Fruit fly (Drosophila melanogaster) whole organism, embryonic: ENCODE results near the gene CG5390.
A peak's percentile ranks its signal among the peaks of the same experiment; 100 is the strongest.

Experiments
- ATbp ChIP-seq: fragments of 200-800 bp; sonication (Bioruptor generic); optimal IDR thresholded peaks from 2 replicates; lab custom pipeline; 2017; ENCODE audit warnings: missing biosample characterization, mild to moderate bottlenecking, missing genetic modification characterization, missing genetic modification reagents
- Abd-B ChIP-seq: fragments of 200-800 bp; sonication (Bioruptor generic); optimal IDR thresholded peaks from 2 replicates; lab custom pipeline; 2018; ENCODE audit warnings: missing biosample characterization, mild to moderate bottlenecking, missing genetic modification characterization, moderate library complexity
- Aef1 ChIP-seq: fragments of 200-800 bp; sonication (Bioruptor generic); IDR thresholded peaks from 3 replicates; pipeline ENCODE4 v1.3.6; 2022; ENCODE audit warnings: missing biosample characterization, missing genetic modification characterization
- Atf-2 ChIP-seq: fragments of 200-800 bp; sonication (Bioruptor generic); optimal IDR thresholded peaks from 2 replicates; lab custom pipeline; 2016; ENCODE audit warnings: missing biosample characterization, missing genetic modification characterization
- CG10431 ChIP-seq: fragments of 200-800 bp; sonication (Bioruptor generic); optimal IDR thresholded peaks from 3 replicates; lab custom pipeline; 2018; ENCODE audit warnings: missing biosample characterization, mild to moderate bottlenecking, missing genetic modification characterization
- CG10462 ChIP-seq: fragments of 200-800 bp; sonication (Bioruptor generic); optimal IDR thresholded peaks from 2 replicates; lab custom pipeline; 2016; ENCODE audit warnings: missing biosample characterization, missing genetic modification characterization
- CG10654 ChIP-seq: fragments of 200-800 bp; sonication (Bioruptor generic); optimal IDR thresholded peaks from 2 replicates; lab custom pipeline; 2016; ENCODE audit warnings: missing biosample characterization, missing genetic modification characterization
- CG11085 ChIP-seq: fragments of 200-800 bp; sonication (Bioruptor generic); IDR thresholded peaks from 2 replicates; pipeline ENCODE4 v1.3.6; 2022; ENCODE audit warnings: missing biosample characterization, missing genetic modification characterization
- CG11695 ChIP-seq: fragments of 200-800 bp; sonication (Bioruptor generic); IDR thresholded peaks from 3 replicates; pipeline ENCODE4 v1.3.6; 2022; ENCODE audit warnings: missing biosample characterization, missing genetic modification characterization
- CG12236 ChIP-seq: fragments of 200-800 bp; sonication (Bioruptor generic); optimal IDR thresholded peaks from 2 replicates; lab custom pipeline; 2016; ENCODE audit warnings: missing biosample characterization, missing genetic modification characterization
- CG12299 ChIP-seq: fragments of 200-800 bp; sonication (Bioruptor generic); optimal IDR thresholded peaks from 2 replicates; lab custom pipeline; 2018; ENCODE audit warnings: missing biosample characterization, mild to moderate bottlenecking, missing genetic modification characterization
- CG12659 ChIP-seq: fragments of 200-800 bp; sonication (Bioruptor generic); optimal IDR thresholded peaks from 3 replicates; lab custom pipeline; 2017; ENCODE audit warnings: mild to moderate bottlenecking, missing biosample characterization, missing genetic modification reagents, missing genetic modification characterization
- CG16863 ChIP-seq: fragments of 200-800 bp; sonication (Bioruptor generic); optimal IDR thresholded peaks from 3 replicates; lab custom pipeline; 2016; ENCODE audit warnings: missing biosample characterization, missing genetic modification characterization
- CG17359 ChIP-seq: fragments of 200-800 bp; sonication (Bioruptor generic); optimal IDR thresholded peaks from 3 replicates; lab custom pipeline; 2018; ENCODE audit warnings: missing biosample characterization, mild to moderate bottlenecking, missing genetic modification characterization, moderate library complexity
- CG17385 ChIP-seq: fragments of 200-800 bp; sonication (Bioruptor generic); optimal IDR thresholded peaks from 3 replicates; lab custom pipeline; 2018; ENCODE audit warnings: missing biosample characterization, mild to moderate bottlenecking, missing genetic modification characterization
- CG17912 ChIP-seq: fragments of 200-800 bp; sonication (Bioruptor generic); optimal IDR thresholded peaks from 2 replicates; lab custom pipeline; 2018; ENCODE audit warnings: missing biosample characterization, mild to moderate bottlenecking, missing genetic modification characterization
- CG1792 ChIP-seq: fragments of 200-800 bp; sonication (Bioruptor generic); optimal IDR thresholded peaks from 2 replicates; lab custom pipeline; 2016; ENCODE audit warnings: missing biosample characterization, missing genetic modification characterization
- CG18619 ChIP-seq: fragments of 200-800 bp; sonication (Bioruptor generic); optimal IDR thresholded peaks from 3 replicates; lab custom pipeline; 2017; ENCODE audit warnings: missing biosample characterization, mild to moderate bottlenecking, missing genetic modification characterization
- CG18764 ChIP-seq: fragments of 200-800 bp; sonication (Bioruptor generic); optimal IDR thresholded peaks from 3 replicates; lab custom pipeline; 2016; ENCODE audit warnings: missing biosample characterization, missing genetic modification characterization
- CG31388 ChIP-seq: fragments of 200-800 bp; sonication (Bioruptor generic); optimal IDR thresholded peaks from 2 replicates; lab custom pipeline; 2016; ENCODE audit warnings: missing biosample characterization, missing genetic modification characterization
- CG3163 ChIP-seq: fragments of 200-800 bp; sonication (Bioruptor generic); optimal IDR thresholded peaks from 3 replicates; lab custom pipeline; 2016; ENCODE audit warnings: missing biosample characterization, missing genetic modification characterization
- CG33213 ChIP-seq: fragments of 200-800 bp; sonication (Bioruptor generic); optimal IDR thresholded peaks from 3 replicates; lab custom pipeline; 2016; ENCODE audit warnings: missing biosample characterization, missing genetic modification characterization
- CG42726 ChIP-seq: fragments of 200-800 bp; sonication (Bioruptor generic); IDR thresholded peaks from 2 replicates; pipeline ENCODE4 v1.3.6; 2022; ENCODE audit warnings: missing biosample characterization, missing genetic modification characterization; ENCODE audit not compliant: partially characterized antibody
- CG43689 ChIP-seq: fragments of 200-800 bp; sonication (Bioruptor generic); IDR thresholded peaks from 2 replicates; pipeline ENCODE4 v1.3.6; 2022; ENCODE audit warnings: missing biosample characterization, missing genetic modification characterization
- CG5953 ChIP-seq: fragments of 200-800 bp; sonication (Bioruptor generic); IDR thresholded peaks from 2 replicates; pipeline ENCODE4 v1.3.6; 2022; ENCODE audit warnings: missing biosample characterization, missing genetic modification characterization
- CG6683 ChIP-seq: fragments of 200-800 bp; sonication (Bioruptor generic); optimal IDR thresholded peaks from 2 replicates; lab custom pipeline; 2017; ENCODE audit warnings: missing biosample characterization, mild to moderate bottlenecking, missing genetic modification characterization, missing genetic modification reagents
- CG7357 ChIP-seq: fragments of 200-800 bp; sonication (Bioruptor generic); IDR thresholded peaks from 3 replicates; pipeline ENCODE4 v1.3.6; 2022; ENCODE audit warnings: missing biosample characterization, missing genetic modification characterization
- CHES-1-like ChIP-seq: fragments of 200-800 bp; sonication (Bioruptor generic); optimal IDR thresholded peaks from 2 replicates; lab custom pipeline; 2016; ENCODE audit warnings: missing biosample characterization, missing genetic modification characterization
- HLH3B ChIP-seq: fragments of 200-800 bp; sonication (Bioruptor generic); IDR thresholded peaks from 2 replicates; pipeline ENCODE4 v1.3.6; 2022; ENCODE audit warnings: missing biosample characterization, missing genetic modification characterization
- Hsf ChIP-seq: fragments of 200-800 bp; sonication (Bioruptor generic); optimal IDR thresholded peaks from 3 replicates; lab custom pipeline; 2016; ENCODE audit warnings: missing biosample characterization, missing genetic modification characterization
- Jarid2 ChIP-seq: fragments of 200-800 bp; sonication (Bioruptor generic); optimal IDR thresholded peaks from 3 replicates; lab custom pipeline; 2017; ENCODE audit warnings: mild to moderate bottlenecking, missing biosample characterization, missing genetic modification reagents, missing genetic modification characterization
- Xrp1 ChIP-seq: fragments of 200-800 bp; sonication (Bioruptor generic); IDR thresholded peaks from 2 replicates; pipeline ENCODE4 v1.3.6; 2022; ENCODE audit warnings: missing biosample characterization, missing genetic modification characterization
- ato ChIP-seq: fragments of 200-800 bp; sonication (Bioruptor generic); IDR thresholded peaks from 2 replicates; pipeline ENCODE4 v1.3.6; 2022; ENCODE audit warnings: missing biosample characterization, missing genetic modification characterization; ENCODE audit not compliant: partially characterized antibody
- cato ChIP-seq: fragments of 200-800 bp; sonication (Bioruptor generic); optimal IDR thresholded peaks from 2 replicates; lab custom pipeline; 2016; ENCODE audit warnings: missing biosample characterization, missing genetic modification characterization, borderline replicate concordance
- emc ChIP-seq: fragments of 200-800 bp; sonication (Bioruptor generic); optimal IDR thresholded peaks from 2 replicates; lab custom pipeline; 2016; ENCODE audit warnings: missing biosample characterization, missing genetic modification characterization
- exex ChIP-seq: fragments of 200-800 bp; sonication (Bioruptor generic); optimal IDR thresholded peaks from 4 replicates; lab custom pipeline; 2018; ENCODE audit warnings: missing biosample characterization, mild to moderate bottlenecking, missing genetic modification characterization, moderate library complexity
- eyg ChIP-seq: fragments of 200-800 bp; sonication (Bioruptor generic); optimal IDR thresholded peaks from 3 replicates; lab custom pipeline; 2016; ENCODE audit warnings: missing biosample characterization, missing genetic modification characterization
- fd102C ChIP-seq: fragments of 200-800 bp; sonication (Bioruptor generic); optimal IDR thresholded peaks from 2 replicates; lab custom pipeline; 2018; ENCODE audit warnings: missing biosample characterization, mild to moderate bottlenecking, missing genetic modification characterization, moderate library complexity
- hb ChIP-seq: fragments of 200-800 bp; sonication (Bioruptor generic); IDR thresholded peaks from 3 replicates; pipeline ENCODE4 v1.3.6; 2022; ENCODE audit warnings: missing biosample characterization, missing genetic modification characterization; ENCODE audit not compliant: partially characterized antibody
- hbn ChIP-seq: fragments of 200-800 bp; sonication (Bioruptor generic); IDR thresholded peaks from 2 replicates; pipeline ENCODE4 v1.3.6; 2022; ENCODE audit warnings: missing biosample characterization, missing genetic modification characterization; ENCODE audit not compliant: partially characterized antibody
- ken ChIP-seq: fragments of 200-800 bp; sonication (Bioruptor generic); IDR thresholded peaks from 3 replicates; pipeline ENCODE4 v1.3.6; 2022; ENCODE audit warnings: missing biosample characterization, missing genetic modification characterization
- lmd ChIP-seq: fragments of 200-800 bp; sonication (Bioruptor generic); IDR thresholded peaks from 2 replicates; pipeline ENCODE4 v1.3.6; 2022; ENCODE audit warnings: missing biosample characterization, missing genetic modification characterization
- phol ChIP-seq: fragments of 200-800 bp; sonication (Bioruptor generic); optimal IDR thresholded peaks from 3 replicates; lab custom pipeline; 2018; ENCODE audit warnings: missing biosample characterization, mild to moderate bottlenecking, missing genetic modification characterization, moderate library complexity
- pros ChIP-seq: fragments of 200-800 bp; sonication (Bioruptor generic); optimal IDR thresholded peaks from 3 replicates; lab custom pipeline; 2019; ENCODE audit warnings: missing biosample characterization, mild to moderate bottlenecking, missing genetic modification characterization, moderate library complexity
- run ChIP-seq: fragments of 200-800 bp; sonication (Bioruptor generic); optimal IDR thresholded peaks from 3 replicates; lab custom pipeline; 2018; ENCODE audit warnings: missing biosample characterization, mild to moderate bottlenecking, missing genetic modification characterization
- sd ChIP-seq: fragments of 200-800 bp; sonication (Bioruptor generic); optimal IDR thresholded peaks from 3 replicates; lab custom pipeline; 2018; ENCODE audit warnings: missing biosample characterization, mild to moderate bottlenecking, missing genetic modification characterization, moderate library complexity
- sens-2 ChIP-seq: fragments of 200-800 bp; sonication (Bioruptor generic); IDR thresholded peaks from 2 replicates; pipeline ENCODE4 v1.3.6; 2022; ENCODE audit warnings: missing biosample characterization, missing genetic modification characterization
- ssp ChIP-seq: fragments of 200-800 bp; sonication (Bioruptor generic); IDR thresholded peaks from 2 replicates; pipeline ENCODE4 v1.3.6; 2022; ENCODE audit warnings: missing biosample characterization, missing genetic modification characterization
- tin ChIP-seq: fragments of 200-800 bp; sonication (Bioruptor generic); optimal IDR thresholded peaks from 3 replicates; lab custom pipeline; 2016; ENCODE audit warnings: missing biosample characterization, missing genetic modification characterization
- tup ChIP-seq: fragments of 200-800 bp; sonication (Bioruptor generic); optimal IDR thresholded peaks from 2 replicates; lab custom pipeline; 2016; ENCODE audit warnings: missing biosample characterization, mild to moderate bottlenecking, missing genetic modification characterization, moderate library complexity
- wdn ChIP-seq: fragments of 200-800 bp; sonication (Bioruptor generic); IDR thresholded peaks from 2 replicates; pipeline ENCODE4 v1.3.6; 2022; ENCODE audit warnings: missing biosample characterization, missing genetic modification characterization
- zf30C ChIP-seq: fragments of 200-800 bp; sonication (Bioruptor generic); optimal IDR thresholded peaks from 3 replicates; lab custom pipeline; 2018; ENCODE audit warnings: missing biosample characterization, mild to moderate bottlenecking, missing genetic modification characterization

Gene CG5390

dm6 chr2L:10278658-10279057 is 27.7 kb downstream of the CG5390 start, which contains the start of gene Utx (continued):
- TF ChIP-seq ato (GFP tag; lab: Robert Waterston, UW) (peak; percentile 62), CG17359 (tag; lab: Kevin White, UChicago) (no peak), Jarid2 (GFP tag; lab: Kevin White, UChicago) (no peak), CG43689 (GFP tag; lab: Robert Waterston, UW) (no peak), CG16863 (GFP tag; lab: Kevin White, UChicago) (no peak), fd102C (no peak), run (tag; lab: Kevin White, UChicago) (no peak), CG11085 (GFP tag; lab: Robert Waterston, UW) (no peak), Aef1 (GFP tag; lab: Robert Waterston, UW) (no peak), CG12236 (no peak), emc (GFP tag; lab: Kevin White, UChicago) (no peak), CG31388 (no peak), cato (GFP tag; lab: Kevin White, UChicago) (no peak), CG1792 (no peak), CG18619 (no peak), CG17912 (no peak), CG7357 (GFP tag; lab: Robert Waterston, UW) (peak; percentile 89), CG10654 (GFP tag; lab: Kevin White, UChicago) (no peak), CG10462 (GFP tag; lab: Kevin White, UChicago) (no peak), ken (no peak), tup (no peak), phol (tag; lab: Kevin White, UChicago) (peak; percentile 29), eyg (GFP tag; lab: Kevin White, UChicago) (no peak), CG10431 (GFP tag; lab: Kevin White, UChicago) (no peak), CG12659 (GFP tag; lab: Kevin White, UChicago) (peak; percentile 45), CG11695 (no peak), CG18764 (GFP tag; lab: Kevin White, UChicago) (no peak), exex (tag; lab: Kevin White, UChicago) (no peak), CG17385 (GFP tag; lab: Kevin White, UChicago) (no peak), Abd-B (GFP tag; lab: Kevin White, UChicago) (no peak), CG42726 (peak; percentile 91), Atf-2 (GFP tag; lab: Kevin White, UChicago) (no peak), zf30C (GFP tag; lab: Kevin White, UChicago) (no peak), hb (GFP tag; lab: Robert Waterston, UW) (peak; percentile 53; the same call in 2 of the 3 replicates), CG3163 (no peak), ATbp (GFP tag; lab: Kevin White, UChicago) (no peak), CG6683 (GFP tag; lab: Kevin White, UChicago) (no peak), HLH3B (GFP tag; lab: Robert Waterston, UW) (no peak), CG5953 (GFP tag; lab: Robert Waterston, UW) (no peak), CG33213 (no peak), wdn (GFP tag; lab: Robert Waterston, UW) (no peak), CG12299 (tag; lab: Kevin White, UChicago) (no peak), Hsf (GFP tag; lab: Kevin White, UChicago) (no peak), pros (GFP tag; lab: Kevin White, UChicago) (no peak), sens-2 (GFP tag; lab: Robert Waterston, UW) (no peak), CHES-1-like (no peak), lmd (GFP tag; lab: Robert Waterston, UW) (no peak), tin (GFP tag; lab: Kevin White, UChicago) (no peak), ssp (GFP tag; lab: Robert Waterston, UW) (peak; percentile 94), hbn (peak; percentile 72), Xrp1 (GFP tag; lab: Robert Waterston, UW) (no peak), sd (tag; lab: Kevin White, UChicago) (no peak)
